Worm (Caenorhabditis elegans): ENCODE results near the gene K07E3.9.

Gene K07E3.9

ce11 chrX:8107921-8108320 is at the start of gene K07E3.9:
Gene K07E3.9, plus strand, starts transcription at chrX:8108221.
- TF ChIP-seq lin-11 (tag; optimal IDR thresholded peaks at IDR 0.05) (no peak), ceh-9 (tag; optimal IDR thresholded peaks at IDR 0.05) (no peak), unc-55 (GFP tag; optimal IDR thresholded peaks at IDR 0.05) (no peak), ceh-34 (tag; optimal IDR thresholded peaks at IDR 0.05) (no peak), ceh-31 (tag; optimal IDR thresholded peaks at IDR 0.05) (no peak), hlh-8 (tag; optimal IDR thresholded peaks at IDR 0.05) (no peak), pat-9 (tag; optimal IDR thresholded peaks at IDR 0.05) (no peak), gmeb-2 (tag; optimal IDR thresholded peaks at IDR 0.05) (no peak), ahr-1 (tag; optimal IDR thresholded peaks at IDR 0.05) (no peak), mec-3 (tag; optimal IDR thresholded peaks at IDR 0.05; ENCODE audit: borderline replicate concordance) (no peak), C08G9.2 (tag; optimal IDR thresholded peaks at IDR 0.05) (no peak), ceh-18 (tag; optimal IDR thresholded peaks at IDR 0.05) (no peak), hlh-15 (tag; optimal IDR thresholded peaks at IDR 0.05) (no peak)

DNA sequence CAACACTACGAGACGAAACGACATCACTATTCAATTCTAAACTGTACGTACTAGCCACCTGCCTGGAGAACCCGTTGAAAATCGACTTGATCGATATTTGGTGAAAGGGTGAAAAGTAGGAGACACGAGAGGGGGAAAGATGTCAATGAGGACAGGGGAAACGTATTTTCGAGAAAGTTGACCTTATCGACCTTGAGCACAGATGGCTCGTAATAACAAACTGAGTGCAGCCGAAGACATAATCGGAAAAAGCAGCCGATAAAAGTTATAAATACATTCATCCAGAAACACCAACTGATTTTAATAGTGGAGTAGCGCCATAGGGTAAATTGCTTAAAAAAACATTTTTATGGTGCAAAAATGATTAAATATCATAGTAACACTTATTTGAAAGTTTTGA is 48.0 kb upstream of the K07E3.9 start:
- TF ChIP-seq unc-55 (GFP tag; optimal IDR thresholded peaks at IDR 0.05): no peak
- no peak for TF ChIP-seq ahr-1 (tag; optimal IDR thresholded peaks at IDR 0.05)
- no peak for TF ChIP-seq pax-1 (tag; optimal IDR thresholded peaks at IDR 0.05)
- TF ChIP-seq nhr-11 (tag; optimal IDR thresholded peaks at IDR 0.05): no peak
- no peak for TF ChIP-seq hlh-8 (tag; optimal IDR thresholded peaks at IDR 0.05)
- TF ChIP-seq elt-2 (tag; optimal IDR thresholded peaks at IDR 0.05): no peak
- TF ChIP-seq ama-1 (optimal IDR thresholded peaks at IDR 0.05): no peak
- TF ChIP-seq hlh-15 (tag; optimal IDR thresholded peaks at IDR 0.05): no peak
- TF ChIP-seq T23F11.4 (GFP tag; optimal IDR thresholded peaks at IDR 0.05): no peak
- no peak for TF ChIP-seq npax-4 (tag; optimal IDR thresholded peaks at IDR 0.05)
- TF ChIP-seq F13H6.1 (tag; optimal IDR thresholded peaks at IDR 0.05): no peak
- no peak for TF ChIP-seq nhr-232 (tag; optimal IDR thresholded peaks at IDR 0.05)
- no peak for TF ChIP-seq pha-4 (tag; optimal IDR thresholded peaks at IDR 0.05)
- TF ChIP-seq pros-1 (tag; optimal IDR thresholded peaks at IDR 0.05): no peak
- TF ChIP-seq hlh-30 (tag; optimal IDR thresholded peaks at IDR 0.05; ENCODE audit: insufficient read depth): no peak
- TF ChIP-seq fkh-10 (GFP tag; optimal IDR thresholded peaks at IDR 0.05): no peak

- TF ChIP-seq madf-2 (tag; optimal IDR thresholded peaks at IDR 0.05) (no peak), hlh-8 (tag; optimal IDR thresholded peaks at IDR 0.05) (no peak), nfya-1 (tag; optimal IDR thresholded peaks at IDR 0.05) (no peak), hlh-13 (GFP tag; optimal IDR thresholded peaks at IDR 0.05) (no peak), mec-3 (tag; optimal IDR thresholded peaks at IDR 0.05; ENCODE audit: borderline replicate concordance) (no peak), T23F11.4 (GFP tag; optimal IDR thresholded peaks at IDR 0.05) (no peak), unc-55 (GFP tag; optimal IDR thresholded peaks at IDR 0.05) (no peak), K09A11.1 (tag; optimal IDR thresholded peaks at IDR 0.05; ENCODE audit: insufficient read depth) (no peak), dve-1 (tag; optimal IDR thresholded peaks at IDR 0.05) (no peak), unc-86 (tag; optimal IDR thresholded peaks at IDR 0.05) (no peak), pqm-1 (tag; optimal IDR thresholded peaks at IDR 0.05) (no peak), pha-2 (tag; optimal IDR thresholded peaks at IDR 0.05) (no peak), nhr-232 (tag; optimal IDR thresholded peaks at IDR 0.05) (no peak), ahr-1 (tag; optimal IDR thresholded peaks at IDR 0.05) (no peak), ceh-34 (tag; optimal IDR thresholded peaks at IDR 0.05) (no peak), lim-6 (tag; optimal IDR thresholded peaks at IDR 0.05) (no peak), ceh-2 (tag; optimal IDR thresholded peaks at IDR 0.05) (no peak), fax-1 (tag; optimal IDR thresholded peaks at IDR 0.05) (no peak), tbx-7 (tag; optimal IDR thresholded peaks at IDR 0.05) (no peak), ztf-16 (tag; optimal IDR thresholded peaks at IDR 0.05) (no peak)
These were observed 47.2 kb upstream of the K07E3.9 start, which contains the start of gene C18A11.3 for ce11 chrX:8060823-8061222. Gene C18A11.3, plus strand, starts transcription at chrX:8061123.

DNA sequence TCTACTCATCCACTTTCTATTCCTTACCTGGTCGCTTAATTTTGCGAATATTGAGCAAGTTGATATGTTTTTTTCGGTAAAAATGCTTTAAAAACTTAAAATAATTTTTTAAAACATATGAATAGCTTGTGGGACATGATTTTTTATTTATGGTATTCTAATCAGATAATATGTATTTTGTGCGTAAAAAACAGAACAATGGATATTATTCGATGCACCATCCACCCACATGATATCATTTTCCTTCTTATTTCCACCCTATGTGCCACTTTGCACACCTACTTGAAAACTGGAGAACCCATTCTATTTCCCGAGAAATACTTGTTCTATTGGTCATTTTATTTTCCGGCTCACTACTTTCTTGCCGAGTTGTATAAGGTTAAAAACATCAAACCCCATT is 40.8 kb upstream of the K07E3.9 start, which contains the start of gene C18A11.2:
Gene C18A11.2 (plus strand): TSS at position 301 of the 400 bp plus-strand sequence.
- TF ChIP-seq tbx-7 (tag; optimal IDR thresholded peaks at IDR 0.05) (no peak), unc-86 (tag; optimal IDR thresholded peaks at IDR 0.05) (no peak), nfya-1 (tag; optimal IDR thresholded peaks at IDR 0.05) (no peak), gmeb-2 (tag; optimal IDR thresholded peaks at IDR 0.05) (no peak), F13H6.1 (tag; optimal IDR thresholded peaks at IDR 0.05) (no peak), pag-3 (tag; optimal IDR thresholded peaks at IDR 0.05; ENCODE audit: borderline replicate concordance) (no peak), dve-1 (tag; optimal IDR thresholded peaks at IDR 0.05) (no peak), ztf-16 (tag; optimal IDR thresholded peaks at IDR 0.05) (no peak), Y22D7AL.16 (tag; optimal IDR thresholded peaks at IDR 0.05) (no peak), dmd-4 (tag; optimal IDR thresholded peaks at IDR 0.05; ENCODE audit: borderline replicate concordance) (no peak)

Measured in whole organism, late embryonic.